Fruit fly (Drosophila melanogaster) whole organism, adult: Measurements from ENCODE around the gene CG33795.

Experiments used
- CG11617 ChIP-seq: fragments of 200-800 bp; sonication (Bioruptor generic); optimal IDR thresholded peaks from 2 replicates; lab custom pipeline; 2017; ENCODE audit warnings: mild to moderate bottlenecking, missing biosample characterization, missing genetic modification reagents, missing genetic modification characterization
- CG12768 ChIP-seq: fragments of 200-800 bp; sonication (Bioruptor generic); optimal IDR thresholded peaks from 2 replicates; lab custom pipeline; 2017; ENCODE audit warnings: missing biosample characterization, missing genetic modification characterization, mild to moderate bottlenecking, moderate library complexity, missing genetic modification reagents
- CG14711 ChIP-seq: fragments of 200-800 bp; sonication (Bioruptor generic); optimal IDR thresholded peaks from 2 replicates; lab custom pipeline; 2018; ENCODE audit warnings: missing biosample characterization, mild to moderate bottlenecking, missing genetic modification characterization, moderate library complexity
- CG1620 ChIP-seq: fragments of 200-800 bp; sonication (Bioruptor generic); optimal IDR thresholded peaks from 2 replicates; lab custom pipeline; 2016; ENCODE audit warnings: missing biosample characterization, missing genetic modification characterization
- CG33017 ChIP-seq: fragments of 200-800 bp; sonication (Bioruptor generic); optimal IDR thresholded peaks from 2 replicates; lab custom pipeline; 2018; ENCODE audit warnings: missing biosample characterization, mild to moderate bottlenecking, missing genetic modification characterization, moderate library complexity
- CG5204 ChIP-seq: fragments of 200-800 bp; sonication (Bioruptor generic); optimal IDR thresholded peaks from 2 replicates; lab custom pipeline; 2016; ENCODE audit warnings: missing biosample characterization, missing genetic modification characterization
- CG7045 ChIP-seq: fragments of 200-800 bp; sonication (Bioruptor generic); optimal IDR thresholded peaks from 2 replicates; lab custom pipeline; 2017; ENCODE audit warnings: missing biosample characterization, mild to moderate bottlenecking, missing genetic modification characterization
- CG7101 ChIP-seq: fragments of 200-800 bp; sonication (Bioruptor generic); optimal IDR thresholded peaks from 2 replicates; lab custom pipeline; 2018; ENCODE audit warnings: missing biosample characterization, mild to moderate bottlenecking, missing genetic modification characterization, moderate library complexity
- Clk ChIP-seq: fragments of 200-800 bp; sonication (Bioruptor generic); optimal IDR thresholded peaks from 2 replicates; lab custom pipeline; 2017; ENCODE audit warnings: missing biosample characterization, missing genetic modification characterization
- Crg-1 ChIP-seq: fragments of 200-800 bp; sonication (Bioruptor generic); optimal IDR thresholded peaks from 2 replicates; lab custom pipeline; 2016; ENCODE audit warnings: missing biosample characterization, missing genetic modification characterization
- Hr96 ChIP-seq: fragments of 200-800 bp; sonication (Bioruptor generic); optimal IDR thresholded peaks from 2 replicates; lab custom pipeline; 2016; ENCODE audit warnings: missing biosample characterization, missing genetic modification characterization
- Mnt ChIP-seq: fragments of 200-800 bp; sonication (Bioruptor generic); optimal IDR thresholded peaks from 2 replicates; lab custom pipeline; 2016; ENCODE audit warnings: missing biosample characterization, mild to moderate bottlenecking, missing genetic modification characterization
- bab1 ChIP-seq: fragments of 200-800 bp; sonication (Bioruptor generic); optimal IDR thresholded peaks from 3 replicates; lab custom pipeline; 2019; ENCODE audit warnings: missing biosample characterization, mild to moderate bottlenecking, missing genetic modification characterization, moderate library complexity
- cic ChIP-seq: fragments of 200-800 bp; sonication (Bioruptor generic); optimal IDR thresholded peaks from 2 replicates; lab custom pipeline; 2017; ENCODE audit warnings: missing biosample characterization, mild to moderate bottlenecking, missing genetic modification characterization, moderate library complexity
- cnc ChIP-seq, 2 experiments: fragments of >200 bp; optimal IDR thresholded peaks; 2 replicates each; lab custom pipeline; 2017
- kay ChIP-seq: fragments of 200-800 bp; sonication (Bioruptor generic); peaks from one replicate; lab custom pipeline; 2016; ENCODE audit warnings: missing biosample characterization, missing genetic modification characterization, borderline replicate concordance
- ovo ChIP-seq: fragments of 200-800 bp; sonication (Bioruptor generic); optimal IDR thresholded peaks from 2 replicates; lab custom pipeline; 2016; ENCODE audit warnings: missing biosample characterization, missing genetic modification characterization
- pad ChIP-seq: fragments of 200-800 bp; sonication (Bioruptor generic); optimal IDR thresholded peaks from 3 replicates; lab custom pipeline; 2017; ENCODE audit warnings: missing biosample characterization, missing genetic modification characterization, mild to moderate bottlenecking, moderate library complexity, missing genetic modification reagents
- tj ChIP-seq: fragments of 200-800 bp; sonication (Bioruptor generic); optimal IDR thresholded peaks from 3 replicates; lab custom pipeline; 2017; ENCODE audit warnings: missing biosample characterization, mild to moderate bottlenecking, missing genetic modification characterization, moderate library complexity
- toe ChIP-seq: fragments of 200-800 bp; sonication (Bioruptor generic); optimal IDR thresholded peaks from 2 replicates; lab custom pipeline; 2016; ENCODE audit warnings: missing biosample characterization, missing genetic modification characterization

The CG33795 gene

dm6 chr3L:16183493-16183892 is 12.3 kb upstream of the CG33795 start:
- TF ChIP-seq CG7045 (GFP tag; lab: Kevin White, UChicago) (no peak), CG1620 (GFP tag; lab: Kevin White, UChicago) (no peak), Clk (GFP tag; lab: Kevin White, UChicago) (no peak), CG11617 (no peak)

- no peak for TF ChIP-seq kay (GFP tag; lab: Kevin White, UChicago)
- no peak for TF ChIP-seq toe (GFP tag; lab: Kevin White, UChicago)
- no peak for TF ChIP-seq cnc (optimal IDR thresholded peaks at IDR 0.05; lab: Kevin White, UChicago)
- no peak for TF ChIP-seq CG5204 (GFP tag; lab: Kevin White, UChicago)
- no peak for TF ChIP-seq CG33017
- no peak for TF ChIP-seq CG7045 (GFP tag; lab: Kevin White, UChicago)
- TF ChIP-seq CG11617 = no peak
- TF ChIP-seq CG1620 (GFP tag; lab: Kevin White, UChicago) = no peak
Measured at dm6 chr3L:16182633-16183462, 11.7 kb upstream of the CG33795 start.

- TF ChIP-seq Mnt (GFP tag; lab: Kevin White, UChicago) (no peak), CG1620 (GFP tag; lab: Kevin White, UChicago) (no peak), CG11617 (no peak), Hr96 (no peak), Crg-1 (GFP tag; lab: Kevin White, UChicago) (no peak), Clk (GFP tag; lab: Kevin White, UChicago) (no peak), pad (GFP tag; lab: Kevin White, UChicago) (no peak), toe (GFP tag; lab: Kevin White, UChicago) (no peak), tj (GFP tag; lab: Kevin White, UChicago) (no peak), CG5204 (GFP tag; lab: Kevin White, UChicago) (no peak), CG7101 (tag; lab: Kevin White, UChicago) (no peak)
Measured at dm6 chr3L:16181330-16181830, 10.2 kb upstream of the CG33795 start.

dm6 chr3L:16178433-16178832 is 7.3 kb upstream of the CG33795 start:
- TF ChIP-seq toe (GFP tag; lab: Kevin White, UChicago) = no peak
- TF ChIP-seq CG5204 (GFP tag; lab: Kevin White, UChicago) = peak; percentile 4
- TF ChIP-seq tj (GFP tag; lab: Kevin White, UChicago) = no peak
- no peak for TF ChIP-seq CG1620 (GFP tag; lab: Kevin White, UChicago)
- no peak for TF ChIP-seq Crg-1 (GFP tag; lab: Kevin White, UChicago)

- TF ChIP-seq ovo (GFP tag; lab: Kevin White, UChicago) (no peak), CG7101 (tag; lab: Kevin White, UChicago) (no peak), CG1620 (GFP tag; lab: Kevin White, UChicago) (no peak), CG12768 (GFP tag; lab: Kevin White, UChicago) (no peak), tj (GFP tag; lab: Kevin White, UChicago) (no peak), cnc (optimal IDR thresholded peaks at IDR 0.05; lab: Kevin White, UChicago) (no peak), toe (GFP tag; lab: Kevin White, UChicago) (no peak), CG5204 (GFP tag; lab: Kevin White, UChicago) (no peak), Clk (GFP tag; lab: Kevin White, UChicago) (no peak), bab1 (GFP tag; lab: Kevin White, UChicago) (no peak), Hr96 (no peak), cic (GFP tag; lab: Kevin White, UChicago) (no peak), pad (GFP tag; lab: Kevin White, UChicago) (no peak), Crg-1 (GFP tag; lab: Kevin White, UChicago) (no peak), CG14711 (no peak)
Measured at dm6 chr3L:16177751-16178150, 6.6 kb upstream of the CG33795 start.

- no peak for TF ChIP-seq Hr96
- TF ChIP-seq ovo (GFP tag; lab: Kevin White, UChicago) = no peak
- TF ChIP-seq cic (GFP tag; lab: Kevin White, UChicago) = no peak
- no peak for TF ChIP-seq pad (GFP tag; lab: Kevin White, UChicago)
- TF ChIP-seq CG33017 = no peak
- TF ChIP-seq CG5204 (GFP tag; lab: Kevin White, UChicago) = no peak
Measured at dm6 chr3L:16177309-16177708, 6.1 kb upstream of the CG33795 start.

- no peak for TF ChIP-seq kay (GFP tag; lab: Kevin White, UChicago)
- TF ChIP-seq CG11617 = no peak
- no peak for TF ChIP-seq bab1 (GFP tag; lab: Kevin White, UChicago)
- no peak for TF ChIP-seq pad (GFP tag; lab: Kevin White, UChicago)
- TF ChIP-seq cnc (optimal IDR thresholded peaks at IDR 0.05; lab: Kevin White, UChicago) = no peak
- TF ChIP-seq ovo (GFP tag; lab: Kevin White, UChicago) = no peak
- TF ChIP-seq Crg-1 (GFP tag; lab: Kevin White, UChicago) = no peak
- no peak for TF ChIP-seq Mnt (GFP tag; lab: Kevin White, UChicago)
- TF ChIP-seq CG7045 (GFP tag; lab: Kevin White, UChicago) = no peak
- TF ChIP-seq CG5204 (GFP tag; lab: Kevin White, UChicago) = no peak
- TF ChIP-seq CG14711 = no peak
- no peak for TF ChIP-seq CG12768 (GFP tag; lab: Kevin White, UChicago)
- no peak for TF ChIP-seq CG33017
- TF ChIP-seq Hr96 = no peak
- TF ChIP-seq toe (GFP tag; lab: Kevin White, UChicago) = no peak
- no peak for TF ChIP-seq CG7101 (tag; lab: Kevin White, UChicago)
Measured at dm6 chr3L:16176492-16176891, 5.3 kb upstream of the CG33795 start.
